Worm (Caenorhabditis elegans): Measurements from ENCODE around the gene ncs-4.
A peak's percentile ranks its signal among the peaks of the same experiment; 100 is the strongest.

Gene ncs-4

ce11 chrX:10148235-10148872 lies 28.0 kb upstream of the ncs-4 start (continued):
- no peak for TF ChIP-seq zfp-3 (GFP tag; conservative IDR thresholded peaks at IDR 0.05)
- TF ChIP-seq ceh-32 (tag; optimal IDR thresholded peaks at IDR 0.05; ENCODE audit: poor library complexity) = no peak
- TF ChIP-seq duxl-1 (tag; optimal IDR thresholded peaks at IDR 0.05; ENCODE audit: poor library complexity) = no peak
- peak; percentile 45 for TF ChIP-seq mes-2 (tag; optimal IDR thresholded peaks at IDR 0.05; ENCODE audit: poor library complexity, severe bottlenecking)
- peak; percentile 62; the same call in 1 of the 2 replicates for TF ChIP-seq vab-7 (GFP tag; IDR thresholded peaks at IDR 0.05)
- peak; percentile 96 for TF ChIP-seq aha-1 (tag)
- TF ChIP-seq zfp-2 (tag; optimal IDR thresholded peaks at IDR 0.05) = no peak
- no peak for TF ChIP-seq F37D6.2 (tag; optimal IDR thresholded peaks at IDR 0.05)
- TF ChIP-seq fkh-10 (GFP tag; optimal IDR thresholded peaks at IDR 0.05) = no peak
- TF ChIP-seq unc-62 (GFP tag; optimal IDR thresholded peaks at IDR 0.05 in 1 of 2) = no peak
- no peak for TF ChIP-seq unc-62 (tag; optimal IDR thresholded peaks at IDR 0.05)
- no peak for TF ChIP-seq sdz-12 (GFP tag; optimal IDR thresholded peaks at IDR 0.05)
- peak; percentile 61 for TF ChIP-seq lin-38 (GFP tag; IDR thresholded peaks at IDR 0.05)
- TF ChIP-seq saeg-2 (GFP tag; IDR thresholded peaks at IDR 0.05) = no peak
- no peak for TF ChIP-seq nhr-111 (GFP tag; optimal IDR thresholded peaks at IDR 0.05)
- peak; percentile 50 for TF ChIP-seq mep-1 (tag; optimal IDR thresholded peaks at IDR 0.05)
- no peak for TF ChIP-seq mdt-29 (GFP tag; IDR thresholded peaks at IDR 0.05)
- TF ChIP-seq ceh-62 (tag; optimal IDR thresholded peaks at IDR 0.05) = no peak
- TF ChIP-seq spr-1 (tag; optimal IDR thresholded peaks at IDR 0.05) = peak; percentile 13
- TF ChIP-seq tag-97 (GFP tag; IDR thresholded peaks at IDR 0.05) = no peak
- no peak for TF ChIP-seq dmd-6 (GFP tag; IDR thresholded peaks at IDR 0.05)

DNA sequence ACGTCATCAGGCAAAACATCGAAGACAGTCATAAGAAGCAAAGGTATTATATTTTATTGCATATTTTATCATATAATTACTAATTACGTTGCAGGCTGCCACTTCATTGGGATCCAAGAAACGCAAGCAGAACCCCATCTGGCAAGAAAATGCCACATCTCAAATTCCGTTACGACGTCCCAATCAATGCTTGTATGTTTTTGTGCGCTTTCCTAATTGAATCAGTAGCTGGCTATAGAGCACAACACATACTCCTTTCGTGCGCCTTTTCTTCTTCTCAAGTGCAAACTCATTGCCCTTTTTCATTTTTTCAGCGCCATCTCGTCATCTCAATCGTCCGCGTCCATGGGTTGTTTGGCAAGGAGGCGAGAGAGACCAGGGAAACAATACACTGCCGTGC lies 25.4 kb upstream of the ncs-4 start:
- TF ChIP-seq ceh-20 (GFP tag; IDR thresholded peaks at IDR 0.05) (no peak), ces-1 (GFP tag; optimal IDR thresholded peaks at IDR 0.05) (peak; percentile 84)

DNA sequence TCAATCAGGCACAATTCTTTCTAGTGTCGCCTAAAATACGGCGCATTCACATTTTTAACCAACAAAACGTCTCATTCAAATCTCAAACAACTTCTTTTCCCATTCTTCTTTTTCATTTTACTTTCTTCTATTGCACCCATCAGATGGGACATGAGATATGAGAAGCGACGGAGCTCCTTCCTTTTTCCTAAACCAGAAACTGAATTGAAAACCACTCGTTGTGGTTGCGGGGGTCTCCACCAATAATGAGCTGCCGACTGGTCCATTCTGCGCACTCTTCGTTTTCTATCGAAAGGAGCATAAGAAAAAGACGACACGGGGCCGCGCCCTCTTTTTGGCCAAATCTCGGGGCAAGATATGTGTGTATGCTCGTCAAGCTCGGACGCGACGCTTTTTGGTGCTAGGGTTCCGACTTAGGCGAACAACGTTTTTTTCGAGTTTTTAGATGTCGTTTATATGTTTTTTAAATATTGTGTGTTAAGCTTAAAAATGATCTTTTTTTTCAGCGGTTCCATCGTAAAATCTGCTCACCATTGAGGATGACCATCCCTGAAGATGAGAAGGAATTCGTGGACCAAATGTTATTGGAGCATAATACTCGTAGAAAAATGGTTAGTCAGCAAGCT lies 21.9 kb upstream of the ncs-4 start, which contains the start of gene F09B9.5:
Gene F09B9.5, plus strand, starts transcription at position 501 of the 626 bp plus-strand sequence.
- no peak for TF ChIP-seq nhr-25 (tag; optimal IDR thresholded peaks at IDR 0.05; ENCODE audit: borderline replicate concordance, insufficient read depth)
- TF ChIP-seq Y5F2A.4 (GFP tag; optimal IDR thresholded peaks at IDR 0.05) = no peak
- no peak for TF ChIP-seq duxl-1 (tag; optimal IDR thresholded peaks at IDR 0.05; ENCODE audit: poor library complexity)
- TF ChIP-seq F10B5.3 (tag; optimal IDR thresholded peaks at IDR 0.05) = no peak
- TF ChIP-seq lin-1 (GFP tag; IDR thresholded peaks at IDR 0.05) = no peak
- no peak for TF ChIP-seq egl-27 (tag; optimal IDR thresholded peaks at IDR 0.05)
- TF ChIP-seq fkh-10 (GFP tag; optimal IDR thresholded peaks at IDR 0.05) = peak; percentile 5
- no peak for TF ChIP-seq unc-130 (GFP tag; optimal IDR thresholded peaks at IDR 0.05)
- TF ChIP-seq nhr-11 (tag; optimal IDR thresholded peaks at IDR 0.05) = no peak
- no peak for TF ChIP-seq attf-4 (tag; optimal IDR thresholded peaks at IDR 0.05)
- TF ChIP-seq zip-11 (GFP tag; IDR thresholded peaks at IDR 0.05) = no peak
- TF ChIP-seq R02D3.7 (tag; optimal IDR thresholded peaks at IDR 0.05) = no peak
- TF ChIP-seq zip-2 (tag; optimal IDR thresholded peaks at IDR 0.05) = no peak
- no peak for TF ChIP-seq lin-29 (GFP tag; IDR thresholded peaks at IDR 0.05)
- TF ChIP-seq unc-62 (GFP tag; optimal IDR thresholded peaks at IDR 0.05 in 1 of 2) = peak in 1 of 2 experiments; percentile 96
- TF ChIP-seq unc-62 (tag; optimal IDR thresholded peaks at IDR 0.05) = no peak
- no peak for TF ChIP-seq lin-15B (tag; optimal IDR thresholded peaks at IDR 0.05)
- no peak for TF ChIP-seq nhr-102 (tag; optimal IDR thresholded peaks at IDR 0.05)
- TF ChIP-seq spr-1 (tag; optimal IDR thresholded peaks at IDR 0.05) = no peak
- TF ChIP-seq dpl-1 (GFP tag; optimal IDR thresholded peaks at IDR 0.05) = no peak
- peak; percentile 22; the same call in 1 of the 2 replicates for TF ChIP-seq hmg-1.1 (GFP tag; IDR thresholded peaks at IDR 0.05)
- no peak for TF ChIP-seq mxl-2 (GFP tag; conservative IDR thresholded peaks at IDR 0.05)
- peak; percentile 98 for TF ChIP-seq aha-1 (tag)
- no peak for TF ChIP-seq T20F7.1 (GFP tag; optimal IDR thresholded peaks at IDR 0.05)
- TF ChIP-seq lin-39 (tag; optimal IDR thresholded peaks at IDR 0.05) = no peak
- no peak for TF ChIP-seq ceh-62 (tag; optimal IDR thresholded peaks at IDR 0.05)
- no peak for TF ChIP-seq mes-2 (tag; optimal IDR thresholded peaks at IDR 0.05; ENCODE audit: poor library complexity, severe bottlenecking)
